Worm (Caenorhabditis elegans) whole organism, L4 larva: Measurements from ENCODE around the gene F15D4.2.

Source experiments
- F10B5.3 ChIP-seq: sonication (generic microtip); optimal IDR thresholded peaks from 2 replicates; lab custom pipeline; 2016; ENCODE audit warnings: mild to moderate bottlenecking, missing genetic modification characterization, missing compliant biosample characterization
- F26F4.8 ChIP-seq: fragments of 200-800 bp; sonication (Bioruptor generic); conservative IDR thresholded peaks from 2 replicates; pipeline ENCODE4 v1.3.6; 2022; ENCODE audit warnings: missing genetic modification characterization, missing compliant biosample characterization
- F37D6.2 ChIP-seq: sonication (generic microtip); optimal IDR thresholded peaks from 2 replicates; lab custom pipeline; 2016; ENCODE audit warnings: mild to moderate bottlenecking, missing genetic modification characterization, missing compliant biosample characterization
- T20F7.1 ChIP-seq: fragments of 200-800 bp; sonication (Bioruptor generic); optimal IDR thresholded peaks from 2 replicates; lab custom pipeline; 2018; ENCODE audit warnings: mild to moderate bottlenecking, missing genetic modification characterization, missing compliant biosample characterization
- T26A8.4 ChIP-seq: fragments of 200-800 bp; sonication (Bioruptor generic); IDR thresholded peaks from 2 replicates; pipeline ENCODE4 v1.3.6; 2022; ENCODE audit warnings: missing genetic modification characterization, missing compliant biosample characterization
- Y105C5A.15 ChIP-seq: fragments of 200-800 bp; sonication (Bioruptor generic); IDR thresholded peaks from 2 replicates; pipeline ENCODE4 v1.3.6; 2022; ENCODE audit warnings: missing genetic modification characterization, missing compliant biosample characterization
- Y48G9A.11 ChIP-seq: fragments of 200-800 bp; sonication (Bioruptor generic); IDR thresholded peaks from 2 replicates; pipeline ENCODE4 v1.3.6; 2022; ENCODE audit warnings: missing genetic modification reagents, missing genetic modification characterization, missing compliant biosample characterization
- ZK546.5 ChIP-seq, 2 experiments: sonication (generic microtip); optimal IDR thresholded peaks; 2 replicates each; lab custom pipeline; 2017; ENCODE audit warnings: missing biosample characterization in 2 of 2, missing genetic modification characterization in 2 of 2
- ama-1 ChIP-seq: fragments of 150-350 bp; optimal IDR thresholded peaks from 2 replicates; lab custom pipeline; 2014; ENCODE audit warnings: inconsistent platforms, mixed read lengths
- arid-1 ChIP-seq: fragments of 200-800 bp; sonication (Bioruptor generic); conservative IDR thresholded peaks from 2 replicates; pipeline ENCODE4 v1.3.6; 2022; ENCODE audit warnings: missing genetic modification reagents, missing genetic modification characterization, missing compliant biosample characterization
- ceh-28 ChIP-seq: fragments of 150-350 bp; optimal IDR thresholded peaks from 2 replicates; lab custom pipeline; 2014; ENCODE audit warnings: missing biosample characterization, missing genetic modification reagents, missing genetic modification characterization
- ceh-32 ChIP-seq: sonication (generic microtip); optimal IDR thresholded peaks from 2 replicates; lab custom pipeline; 2016; ENCODE audit warnings: mild to moderate bottlenecking, missing genetic modification characterization, missing compliant biosample characterization; ENCODE audit not compliant: poor library complexity
- ceh-62 ChIP-seq: sonication (generic microtip); optimal IDR thresholded peaks from 2 replicates; lab custom pipeline; 2017; ENCODE audit warnings: missing biosample characterization, missing genetic modification characterization
- ceh-82 ChIP-seq: sonication (generic microtip); optimal IDR thresholded peaks from 2 replicates; lab custom pipeline; 2017; ENCODE audit warnings: missing biosample characterization, missing genetic modification characterization
- ctbp-1 ChIP-seq: fragments of 200-800 bp; sonication (Bioruptor generic); IDR thresholded peaks from 2 replicates; pipeline ENCODE4 v1.3.6; 2022; ENCODE audit warnings: missing genetic modification reagents, missing genetic modification characterization, missing compliant biosample characterization
- daf-19 ChIP-seq: fragments of 200-800 bp; sonication (Bioruptor generic); conservative IDR thresholded peaks from 2 replicates; pipeline ENCODE4 v1.3.6; 2022; ENCODE audit warnings: missing genetic modification characterization, missing compliant biosample characterization
- dmd-6 ChIP-seq: fragments of 200-800 bp; sonication (Bioruptor generic); IDR thresholded peaks from 2 replicates; pipeline ENCODE4 v1.3.6; 2022; ENCODE audit warnings: missing genetic modification reagents, missing genetic modification characterization, missing compliant biosample characterization
- dmd-9 ChIP-seq: fragments of 200-800 bp; sonication (Bioruptor generic); IDR thresholded peaks from 2 replicates; pipeline ENCODE4 v1.3.6; 2022; ENCODE audit warnings: missing genetic modification reagents, missing genetic modification characterization, missing compliant biosample characterization
- dpl-1 ChIP-seq: fragments of 150-350 bp; optimal IDR thresholded peaks from 2 replicates; lab custom pipeline; 2014; ENCODE audit warnings: missing biosample characterization, missing genetic modification reagents, missing genetic modification characterization
- duxl-1 ChIP-seq: sonication (generic microtip); optimal IDR thresholded peaks from 2 replicates; lab custom pipeline; 2016; ENCODE audit warnings: mild to moderate bottlenecking, missing genetic modification characterization, moderate library complexity, missing compliant biosample characterization; ENCODE audit not compliant: poor library complexity
- dve-1 ChIP-seq: sonication (generic microtip); optimal IDR thresholded peaks from 2 replicates; lab custom pipeline; 2017; ENCODE audit warnings: antibody characterized with exemption, mild to moderate bottlenecking, missing genetic modification characterization, missing compliant biosample characterization; ENCODE audit not compliant: insufficient read depth
- egl-43 ChIP-seq: fragments of 200-800 bp; sonication (Bioruptor generic); IDR thresholded peaks from 2 replicates; pipeline ENCODE4 v1.3.6; 2022; ENCODE audit warnings: missing genetic modification reagents, missing genetic modification characterization, missing compliant biosample characterization
- fkh-10 ChIP-seq: fragments of 150-350 bp; optimal IDR thresholded peaks from 2 replicates; lab custom pipeline; 2014; ENCODE audit warnings: missing biosample characterization, missing genetic modification reagents, missing genetic modification characterization
- gei-8 ChIP-seq: fragments of 200-800 bp; sonication (Bioruptor generic); optimal IDR thresholded peaks from 2 replicates; lab custom pipeline; 2018; ENCODE audit warnings: mild to moderate bottlenecking, missing genetic modification characterization, missing compliant biosample characterization
- hlh-30 ChIP-seq: sonication (generic microtip); optimal IDR thresholded peaks from 2 replicates; lab custom pipeline; 2017; ENCODE audit warnings: antibody characterized with exemption, mild to moderate bottlenecking, missing genetic modification characterization, missing compliant biosample characterization; ENCODE audit not compliant: insufficient read depth
- hmg-1.1 ChIP-seq: fragments of 200-800 bp; sonication (Bioruptor generic); IDR thresholded peaks from 2 replicates; pipeline ENCODE4 v1.3.6; 2022; ENCODE audit warnings: missing genetic modification reagents, missing genetic modification characterization, missing compliant biosample characterization
- lim-7 ChIP-seq: fragments of 200-800 bp; sonication (Bioruptor generic); IDR thresholded peaks from 2 replicates; pipeline ENCODE4 v1.3.6; 2022; ENCODE audit warnings: missing genetic modification characterization, missing compliant biosample characterization
- lin-1 ChIP-seq: fragments of 200-800 bp; sonication (Bioruptor generic); IDR thresholded peaks from 2 replicates; pipeline ENCODE4 v1.3.6; 2022; ENCODE audit warnings: missing genetic modification reagents, missing genetic modification characterization, missing compliant biosample characterization
- lin-15B ChIP-seq: fragments of 150-350 bp; sonication (generic microtip); optimal IDR thresholded peaks from 3 replicates; lab custom pipeline; 2014; ENCODE audit warnings: missing biosample characterization, missing genetic modification characterization
- lin-38 ChIP-seq: fragments of 200-800 bp; sonication (Bioruptor generic); IDR thresholded peaks from 2 replicates; pipeline ENCODE4 v1.3.6; 2022; ENCODE audit warnings: missing genetic modification reagents, missing genetic modification characterization, missing compliant biosample characterization
- lsy-2 ChIP-seq, 2 experiments: fragments of 150-350 bp in 1 of 2; sonication (generic microtip) in 1 of 2; optimal IDR thresholded peaks; 2 replicates each; lab custom pipeline; 2014 to 2017; ENCODE audit warnings: missing biosample characterization in 2 of 2, missing genetic modification characterization in 2 of 2
- mdl-1 ChIP-seq, 2 experiments: fragments of 150-350 bp in 1 of 2; sonication (generic microtip) in 1 of 2; optimal IDR thresholded peaks; 2 replicates each; lab custom pipeline; 2014 to 2017; ENCODE audit warnings: missing biosample characterization in 2 of 2, missing genetic modification characterization in 2 of 2
- mdt-29 ChIP-seq: fragments of 200-800 bp; sonication (Bioruptor generic); IDR thresholded peaks from 2 replicates; pipeline ENCODE4 v1.3.6; 2022; ENCODE audit warnings: missing genetic modification reagents, missing genetic modification characterization, missing compliant biosample characterization
- mep-1 ChIP-seq: fragments of 150-350 bp; sonication (generic microtip); optimal IDR thresholded peaks from 3 replicates; lab custom pipeline; 2014; ENCODE audit warnings: missing biosample characterization, missing genetic modification characterization
- mes-2 ChIP-seq: sonication (generic microtip); optimal IDR thresholded peaks from 2 replicates; lab custom pipeline; 2016; ENCODE audit warnings: missing genotype, mild to moderate bottlenecking, missing genetic modification characterization, missing compliant biosample characterization; ENCODE audit not compliant: poor library complexity, severe bottlenecking
- mxl-3 ChIP-seq: fragments of 200-800 bp; sonication (Bioruptor generic); optimal IDR thresholded peaks from 2 replicates; lab custom pipeline; 2018; ENCODE audit warnings: mild to moderate bottlenecking, missing genetic modification characterization, missing compliant biosample characterization
- nhr-10 ChIP-seq: fragments of 150-350 bp; optimal IDR thresholded peaks from 2 replicates; lab custom pipeline; 2014; ENCODE audit warnings: missing biosample characterization, missing genetic modification characterization
- nhr-111 ChIP-seq: fragments of 200-800 bp; sonication (Bioruptor generic); optimal IDR thresholded peaks from 2 replicates; lab custom pipeline; 2018; ENCODE audit warnings: mild to moderate bottlenecking, missing genetic modification characterization, missing compliant biosample characterization
- nhr-237 ChIP-seq: sonication (generic microtip); optimal IDR thresholded peaks from 2 replicates; lab custom pipeline; 2017; ENCODE audit warnings: missing biosample characterization, missing genetic modification characterization
- nhr-42 ChIP-seq: fragments of 200-800 bp; sonication (Bioruptor generic); IDR thresholded peaks from 2 replicates; pipeline ENCODE4 v1.3.6; 2022; ENCODE audit warnings: missing genetic modification characterization, missing compliant biosample characterization
- nhr-6 ChIP-seq: fragments of 150-350 bp; optimal IDR thresholded peaks from 2 replicates; lab custom pipeline; 2014; ENCODE audit warnings: missing biosample characterization, missing genetic modification characterization
- rbr-2 ChIP-seq: sonication (generic microtip); optimal IDR thresholded peaks from 2 replicates; lab custom pipeline; 2016; ENCODE audit warnings: missing genotype, missing genetic modification characterization, missing compliant biosample characterization
- spr-3 ChIP-seq: fragments of 200-800 bp; sonication (Bioruptor generic); optimal IDR thresholded peaks from 2 replicates; lab custom pipeline; 2018; ENCODE audit warnings: mild to moderate bottlenecking, missing genetic modification characterization, missing compliant biosample characterization
- tag-97 ChIP-seq: fragments of 200-800 bp; sonication (Bioruptor generic); IDR thresholded peaks from 2 replicates; pipeline ENCODE4 v1.3.6; 2022; ENCODE audit warnings: missing genetic modification characterization, missing compliant biosample characterization
- unc-130 ChIP-seq: sonication (generic microtip); optimal IDR thresholded peaks from 2 replicates; lab custom pipeline; 2016; ENCODE audit warnings: missing genetic modification reagents, missing genetic modification characterization, missing compliant biosample characterization
- vab-7 ChIP-seq: fragments of 200-800 bp; sonication (Bioruptor generic); IDR thresholded peaks from 2 replicates; pipeline ENCODE4 v1.3.6; 2022; ENCODE audit warnings: missing genetic modification reagents, missing genetic modification characterization, missing compliant biosample characterization
- zfp-2 ChIP-seq: sonication (generic microtip); optimal IDR thresholded peaks from 2 replicates; lab custom pipeline; 2016; ENCODE audit warnings: mild to moderate bottlenecking, missing genetic modification characterization, missing compliant biosample characterization
- zip-11 ChIP-seq: fragments of 200-800 bp; sonication (Bioruptor generic); IDR thresholded peaks from 2 replicates; pipeline ENCODE4 v1.3.6; 2022; ENCODE audit warnings: missing genetic modification characterization, missing compliant biosample characterization
- ztf-11 ChIP-seq: fragments of 150-350 bp; optimal IDR thresholded peaks from 2 replicates; lab custom pipeline; 2014; ENCODE audit warnings: missing biosample characterization, missing genetic modification characterization
- ztf-7 ChIP-seq: fragments of 150-350 bp; optimal IDR thresholded peaks from 2 replicates; lab custom pipeline; 2014; ENCODE audit warnings: missing biosample characterization, missing genetic modification characterization

Gene F15D4.2

ce11 chrII:13190412-13190811, 25.5 kb upstream of the F15D4.2 start (continued):
- TF ChIP-seq ztf-7 (tag; lab: Kevin White, UChicago) (no peak), ceh-32 (tag; lab: Kevin White, UChicago) (no peak), ztf-11 (tag; lab: Kevin White, UChicago) (no peak), lin-1 (no peak), mep-1 (peak; percentile 2), ZK546.5 (tag; optimal IDR thresholded peaks at IDR 0.05; lab: Kevin White, UChicago) (no peak), dmd-9 (GFP tag; lab: Robert Waterston, UW) (no peak), Y105C5A.15 (GFP tag; lab: Robert Waterston, UW) (no peak), lim-7 (GFP tag; lab: Robert Waterston, UW) (no peak), spr-3 (no peak), duxl-1 (tag; lab: Kevin White, UChicago) (no peak), Y48G9A.11 (no peak), ama-1 (no peak), lsy-2 (tag; optimal IDR thresholded peaks at IDR 0.05; lab: Kevin White, UChicago) (peak in 1 of 2 experiments; percentile 18), ctbp-1 (GFP tag; lab: Robert Waterston, UW) (no peak), T20F7.1 (GFP tag; lab: Kevin White, UChicago) (peak; percentile 45), dpl-1 (GFP tag; lab: Kevin White, UChicago) (no peak), dmd-6 (peak; percentile 52), nhr-111 (GFP tag; lab: Kevin White, UChicago) (no peak), ceh-82 (tag; lab: Kevin White, UChicago) (no peak), hlh-30 (peak; percentile 39)

ce11 chrII:13193563-13194103, 22.3 kb upstream of the F15D4.2 start:
- no peak for TF ChIP-seq tag-97 (GFP tag; lab: Robert Waterston, UW)
- no peak for TF ChIP-seq T20F7.1 (GFP tag; lab: Kevin White, UChicago)
- TF ChIP-seq egl-43 (GFP tag; lab: Robert Waterston, UW) = no peak
- no peak for TF ChIP-seq F10B5.3 (tag; lab: Kevin White, UChicago)
- TF ChIP-seq nhr-237 (tag; lab: Kevin White, UChicago) = no peak
- TF ChIP-seq rbr-2 (tag; lab: Kevin White, UChicago) = no peak
- peak; percentile 43 for TF ChIP-seq hlh-30
- TF ChIP-seq nhr-42 = no peak
- no peak for TF ChIP-seq dmd-6
- TF ChIP-seq mes-2 (tag; lab: Kevin White, UChicago) = no peak
- TF ChIP-seq vab-7 = no peak
- no peak for TF ChIP-seq dve-1
- no peak for TF ChIP-seq unc-130 (GFP tag; lab: Kevin White, UChicago)
- no peak for TF ChIP-seq lin-38 (GFP tag; lab: Robert Waterston, UW)
- no peak for TF ChIP-seq zfp-2 (tag; lab: Kevin White, UChicago)
- TF ChIP-seq nhr-6 (tag; lab: Kevin White, UChicago) = no peak
- no peak for TF ChIP-seq spr-3
- no peak for TF ChIP-seq F26F4.8 (GFP tag; lab: Robert Waterston, UW)
- no peak for TF ChIP-seq ceh-82 (tag; lab: Kevin White, UChicago)
- no peak for TF ChIP-seq F37D6.2
- 0 out of 2 replicates have a peak, but pooled peaks have one; percentile 34 for TF ChIP-seq hmg-1.1 (GFP tag; lab: Robert Waterston, UW)
- no peak for TF ChIP-seq lin-15B (tag; lab: Kevin White, UChicago)
- no peak for TF ChIP-seq gei-8 (GFP tag; lab: Kevin White, UChicago)
- TF ChIP-seq mdt-29 (GFP tag; lab: Robert Waterston, UW) = no peak
- no peak for TF ChIP-seq lsy-2 (tag; optimal IDR thresholded peaks at IDR 0.05; lab: Kevin White, UChicago)
- no peak for TF ChIP-seq nhr-10 (tag; lab: Kevin White, UChicago)
- no peak for TF ChIP-seq daf-19 (GFP tag; lab: Robert Waterston, UW)
- no peak for TF ChIP-seq zip-11 (GFP tag; lab: Robert Waterston, UW)
- no peak for TF ChIP-seq fkh-10 (GFP tag; lab: Kevin White, UChicago)
- peak in 1 of 2 experiments; percentile 35 for TF ChIP-seq mdl-1 (tag; optimal IDR thresholded peaks at IDR 0.05; lab: Kevin White, UChicago)
- peak; percentile 46 for TF ChIP-seq mxl-3 (GFP tag; lab: Kevin White, UChicago)
- TF ChIP-seq T26A8.4 (GFP tag; lab: Robert Waterston, UW) = 0 out of 2 replicates have a peak, but pooled peaks have one; percentile 15
- no peak for TF ChIP-seq ztf-11 (tag; lab: Kevin White, UChicago)
- TF ChIP-seq arid-1 (GFP tag; lab: Robert Waterston, UW) = no peak
- TF ChIP-seq ceh-62 (tag; lab: Kevin White, UChicago) = no peak
- TF ChIP-seq ceh-28 (tag; lab: Kevin White, UChicago) = no peak
